Worm (Caenorhabditis elegans) whole organism, early embryonic: Measurements from ENCODE around the gene F42G4.7.

ENCODE experiments used
- B0310.2 ChIP-seq: sonication (generic microtip); optimal IDR thresholded peaks from 2 replicates; lab custom pipeline; 2016; ENCODE audit warnings: mild to moderate bottlenecking, missing genetic modification characterization, missing compliant biosample characterization
- ama-1 ChIP-seq: fragments of 150-350 bp; optimal IDR thresholded peaks from 2 replicates; lab custom pipeline; 2014
- ceh-13 ChIP-seq: fragments of 200-800 bp; sonication (Bioruptor generic); optimal IDR thresholded peaks from 2 replicates; lab custom pipeline; 2018; ENCODE audit warnings: mild to moderate bottlenecking, missing genetic modification characterization, missing compliant biosample characterization
- ceh-36 ChIP-seq: sonication (generic microtip); optimal IDR thresholded peaks from 2 replicates; lab custom pipeline; 2016; ENCODE audit warnings: missing genetic modification characterization, inconsistent platforms, missing compliant biosample characterization
- flt-1 ChIP-seq: fragments of 200-800 bp; sonication (Bioruptor generic); IDR thresholded peaks from 2 replicates; pipeline ENCODE4 v1.3.6; 2022; ENCODE audit warnings: missing genetic modification characterization, missing compliant biosample characterization
- hmg-4 ChIP-seq: fragments of 200-800 bp; sonication (Bioruptor generic); optimal IDR thresholded peaks from 2 replicates; lab custom pipeline; 2018; ENCODE audit warnings: mild to moderate bottlenecking, missing genetic modification characterization, missing compliant biosample characterization
- sea-1 ChIP-seq: fragments of 200-800 bp; sonication (Bioruptor generic); conservative IDR thresholded peaks from 2 replicates; pipeline ENCODE4 v1.3.6; 2022; ENCODE audit warnings: missing genetic modification characterization, missing compliant biosample characterization
- tbx-11 ChIP-seq: fragments of 200-800 bp; sonication (Bioruptor generic); IDR thresholded peaks from 2 replicates; pipeline ENCODE4 v1.3.6; 2022; ENCODE audit warnings: missing genetic modification characterization, missing compliant biosample characterization
- tra-4 ChIP-seq: sonication (generic microtip); optimal IDR thresholded peaks from 2 replicates; lab custom pipeline; 2017; ENCODE audit warnings: missing genetic modification characterization, missing compliant biosample characterization

ce11 chrII:13036717-13037116, 10.4 kb downstream of the F42G4.7 start, which contains the start of gene F18A11.3:
- no peak for TF ChIP-seq ama-1 (lab: Kevin White, UChicago)
- TF ChIP-seq ceh-13 (GFP tag; lab: Kevin White, UChicago), result no peak
- TF ChIP-seq tra-4 (tag; lab: Kevin White, UChicago), result no peak
- no peak for TF ChIP-seq B0310.2 (tag; lab: Kevin White, UChicago)
- TF ChIP-seq ceh-36 (tag; lab: Kevin White, UChicago), result no peak
- TF ChIP-seq flt-1 (GFP tag; lab: Robert Waterston, UW), result no peak
- no peak for TF ChIP-seq hmg-4 (GFP tag; lab: Kevin White, UChicago)
- TF ChIP-seq sea-1, result no peak
- TF ChIP-seq tbx-11 (GFP tag; lab: Robert Waterston, UW), result no peak
